Worm (Caenorhabditis elegans) whole organism, L4 larva: ENCODE measurements around the gene rcan-1.
"Not testable (repeated sequence)": the region's sequence is repeated elsewhere in the genome, so short reads cannot be mapped to it uniquely, and the experiment has no call there.

ENCODE experiments used
- F26F4.8 ChIP-seq: fragments of 200-800 bp; sonication (Bioruptor generic); conservative IDR thresholded peaks from 2 replicates; pipeline ENCODE4 v1.3.6; 2022; ENCODE audit warnings: missing genetic modification characterization, missing compliant biosample characterization
- F37D6.2 ChIP-seq: sonication (generic microtip); optimal IDR thresholded peaks from 2 replicates; lab custom pipeline; 2016; ENCODE audit warnings: mild to moderate bottlenecking, missing genetic modification characterization, missing compliant biosample characterization
- R02D3.7 ChIP-seq: fragments of 150-350 bp; sonication (generic microtip); optimal IDR thresholded peaks from 3 replicates; lab custom pipeline; 2014; ENCODE audit warnings: missing biosample characterization, missing genetic modification characterization
- T20F7.1 ChIP-seq: fragments of 200-800 bp; sonication (Bioruptor generic); optimal IDR thresholded peaks from 2 replicates; lab custom pipeline; 2018; ENCODE audit warnings: mild to moderate bottlenecking, missing genetic modification characterization, missing compliant biosample characterization
- Y105C5A.15 ChIP-seq: fragments of 200-800 bp; sonication (Bioruptor generic); IDR thresholded peaks from 2 replicates; pipeline ENCODE4 v1.3.6; 2022; ENCODE audit warnings: missing genetic modification characterization, missing compliant biosample characterization
- Y5F2A.4 ChIP-seq: fragments of 200-800 bp; sonication (Bioruptor generic); optimal IDR thresholded peaks from 2 replicates; lab custom pipeline; 2018; ENCODE audit warnings: mild to moderate bottlenecking, missing genetic modification characterization, missing compliant biosample characterization
- Y75B8A.6 ChIP-seq: fragments of 200-800 bp; sonication (Bioruptor generic); IDR thresholded peaks from 2 replicates; pipeline ENCODE4 v1.3.6; 2022; ENCODE audit warnings: missing genetic modification reagents, missing genetic modification characterization, missing compliant biosample characterization
- ZK337.2 ChIP-seq: fragments of 200-800 bp; sonication (Bioruptor generic); IDR thresholded peaks from 2 replicates; pipeline ENCODE4 v1.3.6; 2022; ENCODE audit warnings: missing genetic modification reagents, missing genetic modification characterization, missing compliant biosample characterization
- aha-1 ChIP-seq: fragments of 150-350 bp; peaks from one replicate; lab custom pipeline; 2014; ENCODE audit warnings: missing biosample characterization, missing genetic modification characterization
- aly-2 ChIP-seq: sonication (generic microtip); optimal IDR thresholded peaks from 2 replicates; lab custom pipeline; 2018; ENCODE audit warnings: missing biosample characterization, missing genetic modification characterization
- ama-1 ChIP-seq: fragments of 150-350 bp; optimal IDR thresholded peaks from 2 replicates; lab custom pipeline; 2014; ENCODE audit warnings: inconsistent platforms, mixed read lengths
- ceh-82 ChIP-seq: sonication (generic microtip); optimal IDR thresholded peaks from 2 replicates; lab custom pipeline; 2017; ENCODE audit warnings: missing biosample characterization, missing genetic modification characterization
- ctbp-1 ChIP-seq: fragments of 200-800 bp; sonication (Bioruptor generic); IDR thresholded peaks from 2 replicates; pipeline ENCODE4 v1.3.6; 2022; ENCODE audit warnings: missing genetic modification reagents, missing genetic modification characterization, missing compliant biosample characterization
- daf-16 ChIP-seq, 3 experiments: sonication (generic microtip); optimal IDR thresholded peaks; 2 replicates each; lab custom pipeline; 2016 to 2017; ENCODE audit warnings: missing genetic modification characterization in 3 of 3, missing genetic modification reagents in 3 of 3, mild to moderate bottlenecking in 2 of 3, missing compliant biosample characterization in 2 of 3, missing biosample characterization in 1 of 3, moderate library complexity in 1 of 3
- dmd-6 ChIP-seq: fragments of 200-800 bp; sonication (Bioruptor generic); IDR thresholded peaks from 2 replicates; pipeline ENCODE4 v1.3.6; 2022; ENCODE audit warnings: missing genetic modification reagents, missing genetic modification characterization, missing compliant biosample characterization
- dmd-8 ChIP-seq: fragments of 200-800 bp; sonication (Bioruptor generic); IDR thresholded peaks from 2 replicates; pipeline ENCODE4 v1.3.6; 2022; ENCODE audit warnings: missing genetic modification characterization, missing compliant biosample characterization
- fos-1 ChIP-seq: fragments of 150-350 bp; optimal IDR thresholded peaks from 2 replicates; lab custom pipeline; 2014; ENCODE audit warnings: missing biosample characterization, missing genetic modification characterization
- hlh-30 ChIP-seq: sonication (generic microtip); optimal IDR thresholded peaks from 2 replicates; lab custom pipeline; 2017; ENCODE audit warnings: antibody characterized with exemption, mild to moderate bottlenecking, missing genetic modification characterization, missing compliant biosample characterization; ENCODE audit not compliant: insufficient read depth
- hmg-1.1 ChIP-seq: fragments of 200-800 bp; sonication (Bioruptor generic); IDR thresholded peaks from 2 replicates; pipeline ENCODE4 v1.3.6; 2022; ENCODE audit warnings: missing genetic modification reagents, missing genetic modification characterization, missing compliant biosample characterization
- lin-13 ChIP-seq: fragments of 150-350 bp; optimal IDR thresholded peaks from 2 replicates; lab custom pipeline; 2014; ENCODE audit warnings: missing biosample characterization, missing genetic modification reagents, missing genetic modification characterization
- lin-15B ChIP-seq: fragments of 150-350 bp; sonication (generic microtip); optimal IDR thresholded peaks from 3 replicates; lab custom pipeline; 2014; ENCODE audit warnings: missing biosample characterization, missing genetic modification characterization
- lin-38 ChIP-seq: fragments of 200-800 bp; sonication (Bioruptor generic); IDR thresholded peaks from 2 replicates; pipeline ENCODE4 v1.3.6; 2022; ENCODE audit warnings: missing genetic modification reagents, missing genetic modification characterization, missing compliant biosample characterization
- lsy-2 ChIP-seq, 2 experiments: fragments of 150-350 bp in 1 of 2; sonication (generic microtip) in 1 of 2; optimal IDR thresholded peaks; 2 replicates each; lab custom pipeline; 2014 to 2017; ENCODE audit warnings: missing biosample characterization in 2 of 2, missing genetic modification characterization in 2 of 2
- mdt-29 ChIP-seq: fragments of 200-800 bp; sonication (Bioruptor generic); IDR thresholded peaks from 2 replicates; pipeline ENCODE4 v1.3.6; 2022; ENCODE audit warnings: missing genetic modification reagents, missing genetic modification characterization, missing compliant biosample characterization
- nhr-102 ChIP-seq: sonication (generic microtip); optimal IDR thresholded peaks from 2 replicates; lab custom pipeline; 2016; ENCODE audit warnings: mild to moderate bottlenecking, missing genetic modification characterization, moderate library complexity, missing compliant biosample characterization
- nhr-111 ChIP-seq: fragments of 200-800 bp; sonication (Bioruptor generic); optimal IDR thresholded peaks from 2 replicates; lab custom pipeline; 2018; ENCODE audit warnings: mild to moderate bottlenecking, missing genetic modification characterization, missing compliant biosample characterization
- nhr-25 ChIP-seq: sonication (generic microtip); optimal IDR thresholded peaks from 2 replicates; lab custom pipeline; 2017; ENCODE audit warnings: missing genetic modification characterization, mild to moderate bottlenecking, missing compliant biosample characterization, antibody characterized with exemption, moderate library complexity, borderline replicate concordance; ENCODE audit not compliant: insufficient read depth
- nhr-41 ChIP-seq: fragments of 200-800 bp; sonication (Bioruptor generic); IDR thresholded peaks from 2 replicates; pipeline ENCODE4 v1.3.6; 2022; ENCODE audit warnings: missing genetic modification reagents, missing genetic modification characterization, missing compliant biosample characterization
- nhr-77 ChIP-seq: fragments of 150-350 bp; optimal IDR thresholded peaks from 2 replicates; lab custom pipeline; 2014; ENCODE audit warnings: missing biosample characterization, missing genetic modification characterization
- pha-4 ChIP-seq, 2 experiments: fragments of 150-350 bp in 1 of 2; fragments of 200-800 bp in 1 of 2; sonication (Bioruptor generic) in 1 of 2; IDR thresholded peaks in 1 of 2; optimal IDR thresholded peaks in 1 of 2; 2 replicates each; pipeline versions ENCODE4 v1.3.6 to Lab custom; 2014 to 2022; ENCODE audit warnings: missing genetic modification characterization in 2 of 2, missing genetic modification reagents in 2 of 2, missing biosample characterization in 1 of 2, missing compliant biosample characterization in 1 of 2
- rbr-2 ChIP-seq: sonication (generic microtip); optimal IDR thresholded peaks from 2 replicates; lab custom pipeline; 2016; ENCODE audit warnings: missing genotype, missing genetic modification characterization, missing compliant biosample characterization
- skn-1 ChIP-seq: fragments of 150-350 bp; optimal IDR thresholded peaks from 2 replicates; lab custom pipeline; 2014; ENCODE audit warnings: missing biosample characterization, missing genetic modification characterization
- snpc-1.2 ChIP-seq: fragments of 200-800 bp; sonication (Bioruptor generic); IDR thresholded peaks from 2 replicates; pipeline ENCODE4 v1.3.6; 2022; ENCODE audit warnings: missing genetic modification reagents, missing genetic modification characterization, missing compliant biosample characterization
- snpc-4 ChIP-seq: fragments of 150-350 bp; optimal IDR thresholded peaks from 2 replicates; lab custom pipeline; 2014; ENCODE audit warnings: missing biosample characterization, missing genetic modification characterization
- spr-3 ChIP-seq: fragments of 200-800 bp; sonication (Bioruptor generic); optimal IDR thresholded peaks from 2 replicates; lab custom pipeline; 2018; ENCODE audit warnings: mild to moderate bottlenecking, missing genetic modification characterization, missing compliant biosample characterization
- unc-130 ChIP-seq: sonication (generic microtip); optimal IDR thresholded peaks from 2 replicates; lab custom pipeline; 2016; ENCODE audit warnings: missing genetic modification reagents, missing genetic modification characterization, missing compliant biosample characterization
- unc-62 ChIP-seq, 3 experiments: fragments of 150-350 bp in 1 of 3; sonication (generic microtip); optimal IDR thresholded peaks in 2 of 3; peaks in 1 of 3; 1 replicate in 1 of 3; 2 replicates in 2 of 3; lab custom pipeline; 2014 to 2017; ENCODE audit warnings: missing biosample characterization in 3 of 3, missing genetic modification characterization in 3 of 3, missing genetic modification reagents in 3 of 3, missing genotype in 1 of 3
- vab-7 ChIP-seq: fragments of 200-800 bp; sonication (Bioruptor generic); IDR thresholded peaks from 2 replicates; pipeline ENCODE4 v1.3.6; 2022; ENCODE audit warnings: missing genetic modification reagents, missing genetic modification characterization, missing compliant biosample characterization
- ztf-7 ChIP-seq: fragments of 150-350 bp; optimal IDR thresholded peaks from 2 replicates; lab custom pipeline; 2014; ENCODE audit warnings: missing biosample characterization, missing genetic modification characterization

The rcan-1 gene

DNA sequence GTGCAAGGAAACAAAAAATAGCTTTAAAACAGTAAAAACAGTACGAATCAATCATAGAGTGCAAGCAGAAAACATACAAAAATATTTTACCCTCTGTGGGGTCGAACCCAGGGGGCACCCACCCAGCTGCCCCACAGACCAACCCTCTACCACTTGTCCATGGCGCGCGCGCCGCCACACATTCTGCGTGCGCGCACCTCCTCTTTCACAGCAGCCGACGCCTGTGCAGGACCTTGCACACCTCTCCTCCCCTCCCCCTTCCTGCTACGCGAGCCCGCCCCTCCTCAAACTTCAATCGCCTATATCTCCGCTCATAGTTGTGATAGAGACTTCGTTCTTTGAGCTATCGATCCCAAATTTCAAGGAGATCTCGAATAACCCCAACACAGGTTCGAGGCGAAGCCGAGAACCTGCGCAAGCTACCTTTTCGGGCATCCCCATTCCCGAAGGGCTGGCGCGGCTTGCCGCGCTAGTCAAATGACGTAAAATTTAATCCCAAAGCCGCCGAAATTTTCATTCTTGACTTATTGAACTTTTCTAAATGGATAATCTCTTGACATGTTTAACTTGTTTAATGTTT, 46.5 kb downstream of the rcan-1 start (continued):
- peak; percentile 73; the same call in 1 of the 2 replicates for TF ChIP-seq pha-4 (GFP tag; IDR thresholded peaks at IDR 0.05; lab: Robert Waterston, UW)
- TF ChIP-seq pha-4 (tag; optimal IDR thresholded peaks at IDR 0.05; lab: Kevin White, UChicago), result not testable (repeated sequence)

DNA sequence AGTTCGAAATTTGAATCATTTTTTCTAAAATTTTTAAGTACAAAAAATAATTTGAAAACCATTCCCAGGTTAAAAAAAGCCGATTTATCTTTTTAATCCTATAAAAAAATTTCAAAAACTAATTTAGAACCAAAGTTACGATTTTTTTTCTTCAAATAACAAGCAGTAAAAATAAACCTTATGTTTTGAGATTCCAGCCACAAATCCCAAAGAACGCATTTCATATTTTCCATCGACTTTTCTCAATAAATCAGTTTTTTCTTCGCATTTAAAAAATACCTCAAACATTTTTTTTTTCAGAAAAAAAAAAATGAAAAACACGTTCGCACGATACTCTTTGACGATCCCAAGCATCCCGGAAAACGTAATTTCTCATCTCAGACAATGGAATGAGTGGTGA, 48.7 kb downstream of the rcan-1 start, which contains the start of gene ckk-1:
Gene ckk-1, plus strand, starts transcription at position 301 of the 400 bp plus-strand sequence.
- TF ChIP-seq unc-130 (GFP tag; lab: Kevin White, UChicago) (no peak), lin-38 (no peak), nhr-25 (tag; lab: Kevin White, UChicago) (no peak), hmg-1.1 (GFP tag; lab: Robert Waterston, UW) (no peak), F26F4.8 (GFP tag; lab: Robert Waterston, UW) (no peak), fos-1 (tag; lab: Kevin White, UChicago) (no peak), R02D3.7 (tag; lab: Kevin White, UChicago) (no peak), snpc-1.2 (GFP tag; lab: Robert Waterston, UW) (no peak), skn-1 (tag; lab: Kevin White, UChicago) (no peak)
- TF ChIP-seq, all 104 proteins: peak for 0

DNA sequence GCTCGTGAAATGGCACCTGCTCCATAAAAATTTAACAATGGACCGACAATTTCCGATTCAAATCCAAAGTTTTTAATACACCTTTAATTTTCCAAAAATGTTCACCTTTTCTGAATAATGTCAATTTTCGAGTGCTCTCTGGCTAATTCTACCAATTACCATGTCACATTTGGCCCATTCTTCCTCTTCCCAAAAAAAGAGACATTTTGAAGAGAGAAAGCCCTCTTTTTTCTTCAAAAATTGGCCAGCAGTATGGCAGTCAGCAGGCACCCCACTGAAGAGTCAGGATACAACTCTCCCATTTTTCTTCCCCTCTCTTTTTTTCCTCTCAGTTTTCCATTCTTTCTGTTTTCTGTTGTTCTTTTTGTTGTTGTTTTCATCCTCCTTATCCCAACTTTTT, 49.4 kb downstream of the rcan-1 start:
- TF ChIP-seq Y105C5A.15 (no peak), ceh-82 (no peak), vab-7 (no peak), daf-16 (GFP tag; optimal IDR thresholded peaks at IDR 0.05; lab: Kevin White, UChicago) (peak in 1 of 2 experiments; percentile 9), daf-16 (tag; optimal IDR thresholded peaks at IDR 0.05; lab: Kevin White, UChicago) (no peak), ctbp-1 (GFP tag; lab: Robert Waterston, UW) (no peak), ztf-7 (tag; lab: Kevin White, UChicago) (no peak), Y5F2A.4 (GFP tag; lab: Kevin White, UChicago) (no peak), lin-13 (GFP tag; lab: Kevin White, UChicago) (no peak), nhr-41 (GFP tag; lab: Robert Waterston, UW) (no peak), nhr-102 (tag; lab: Kevin White, UChicago) (no peak), nhr-111 (GFP tag; lab: Kevin White, UChicago) (no peak), dmd-8 (GFP tag; lab: Robert Waterston, UW) (no peak), spr-3 (no peak), snpc-4 (tag; lab: Kevin White, UChicago) (no peak), aha-1 (tag; lab: Kevin White, UChicago) (no peak), hlh-30 (tag; lab: Kevin White, UChicago) (peak; percentile 11), skn-1 (tag; lab: Kevin White, UChicago) (no peak), hmg-1.1 (GFP tag; lab: Robert Waterston, UW) (peak; percentile 39; the same call in 1 of the 2 replicates), rbr-2 (tag; lab: Kevin White, UChicago) (peak; percentile 5), lsy-2 (tag; optimal IDR thresholded peaks at IDR 0.05; lab: Kevin White, UChicago) (peak in 1 of 2 experiments; percentile 10), ama-1 (lab: Kevin White, UChicago) (no peak), mdt-29 (GFP tag; lab: Robert Waterston, UW) (no peak), lin-15B (tag; lab: Kevin White, UChicago) (no peak), dmd-6 (GFP tag; lab: Robert Waterston, UW) (no peak), aly-2 (tag; lab: Kevin White, UChicago) (no peak), ZK337.2 (GFP tag; lab: Robert Waterston, UW) (no peak), F37D6.2 (tag; lab: Kevin White, UChicago) (no peak), T20F7.1 (GFP tag; lab: Kevin White, UChicago) (no peak), nhr-77 (tag; lab: Kevin White, UChicago) (no peak), unc-62 (GFP tag; optimal IDR thresholded peaks at IDR 0.05 in 1 of 2; lab: Kevin White, UChicago) (peak in 1 of 2 experiments; percentile 94), unc-62 (tag; optimal IDR thresholded peaks at IDR 0.05; lab: Kevin White, UChicago) (no peak), snpc-1.2 (GFP tag; lab: Robert Waterston, UW) (no peak), Y75B8A.6 (GFP tag; lab: Robert Waterston, UW) (no peak)
